Fruit fly (Drosophila melanogaster) whole organism, embryonic: ENCODE data around the gene Syx5.

Experiments
- h ChIP-seq: fragments of >200 bp; optimal IDR thresholded peaks from 2 replicates; lab custom pipeline; 2017
- sd ChIP-seq: fragments of 200-800 bp; sonication (Bioruptor generic); optimal IDR thresholded peaks from 3 replicates; lab custom pipeline; 2018; ENCODE audit warnings: missing biosample characterization, mild to moderate bottlenecking, missing genetic modification characterization, moderate library complexity

dm6 chr2L:16274100-16274499 is 33.0 kb upstream of the Syx5 start:
- TF ChIP-seq sd (tag; lab: Kevin White, UChicago) (no peak), h (no peak)
